Worm (Caenorhabditis elegans): ENCODE measurements around the gene jmjd-3.2.

Gene jmjd-3.2

ce11 chrX:14444701-14445100 is 3.3 kb upstream of the jmjd-3.2 start, which contains the start of gene F23D12.4:
Gene F23D12.4, plus strand, starts transcription at chrX:14445001.
- no peak for TF ChIP-seq ekl-4 (GFP tag; IDR thresholded peaks at IDR 0.05)
- no peak for TF ChIP-seq ceh-58 (GFP tag; IDR thresholded peaks at IDR 0.05)
- TF ChIP-seq Y67H2A.10 (GFP tag; conservative IDR thresholded peaks at IDR 0.05): no peak
- no peak for TF ChIP-seq somi-1 (GFP tag; optimal IDR thresholded peaks at IDR 0.05)
- no peak for TF ChIP-seq Y53G8AR.9 (GFP tag; conservative IDR thresholded peaks at IDR 0.05)
- TF ChIP-seq hlh-26 (GFP tag; conservative IDR thresholded peaks at IDR 0.05): no peak
- TF ChIP-seq nfya-2 (GFP tag; IDR thresholded peaks at IDR 0.05): no peak
- TF ChIP-seq madf-10 (tag; optimal IDR thresholded peaks at IDR 0.05): no peak
- no peak for TF ChIP-seq F22D6.2 (tag; optimal IDR thresholded peaks at IDR 0.05)
- TF ChIP-seq bed-1 (GFP tag; IDR thresholded peaks at IDR 0.05): no peak
- TF ChIP-seq mxl-1 (tag; optimal IDR thresholded peaks at IDR 0.05): no peak

- TF ChIP-seq F49E8.2 (tag; optimal IDR thresholded peaks at IDR 0.05; ENCODE audit: insufficient read depth): no peak
- TF ChIP-seq ztf-25 (GFP tag; IDR thresholded peaks at IDR 0.05): no peak
- no peak for TF ChIP-seq ztf-6 (GFP tag; IDR thresholded peaks at IDR 0.05)
- no peak for TF ChIP-seq mxl-1 (tag; optimal IDR thresholded peaks at IDR 0.05)
- no peak for TF ChIP-seq dpl-1 (GFP tag; optimal IDR thresholded peaks at IDR 0.05)
- TF ChIP-seq F22D6.2 (tag; optimal IDR thresholded peaks at IDR 0.05): no peak
- no peak for TF ChIP-seq F37B4.10 (GFP tag; IDR thresholded peaks at IDR 0.05)
- no peak for TF ChIP-seq F33H1.4 (GFP tag; IDR thresholded peaks at IDR 0.05)
- no peak for TF ChIP-seq tbp1 (GFP tag; optimal IDR thresholded peaks at IDR 0.05)
- TF ChIP-seq ztf-28 (GFP tag; IDR thresholded peaks at IDR 0.05): no peak
Observed at ce11 chrX:14447498-14447897, 512 bp upstream of the jmjd-3.2 start.

- TF ChIP-seq F22D6.2 (tag; optimal IDR thresholded peaks at IDR 0.05) (no peak), nfya-2 (GFP tag; IDR thresholded peaks at IDR 0.05) (no peak), ceh-79 (tag; optimal IDR thresholded peaks at IDR 0.05) (no peak), sdz-38 (tag; optimal IDR thresholded peaks at IDR 0.05) (no peak), sea-2 (GFP tag; IDR thresholded peaks at IDR 0.05) (no peak), snpc-3.4 (tag; optimal IDR thresholded peaks at IDR 0.05) (no peak)
Observed at ce11 chrX:14453735-14454134, 5.7 kb downstream of the jmjd-3.2 start, which contains the start of gene F23D12.7. Gene F23D12.7, minus strand, starts transcription at chrX:14453835.

ce11 chrX:14455419-14455818 is 7.4 kb downstream of the jmjd-3.2 start, which contains the start of gene Y66C5A.1:
Gene Y66C5A.1, minus strand, starts transcription at chrX:14455519.
- TF ChIP-seq mcd-1 (GFP tag; IDR thresholded peaks at IDR 0.05) (no peak), lir-1 (GFP tag; conservative IDR thresholded peaks at IDR 0.05) (no peak), nhr-179 (tag; optimal IDR thresholded peaks at IDR 0.05) (no peak), nhr-90 (tag; optimal IDR thresholded peaks at IDR 0.05) (no peak), F57A8.1 (GFP tag; optimal IDR thresholded peaks at IDR 0.05) (no peak), lin-26 (GFP tag; IDR thresholded peaks at IDR 0.05) (no peak), hsf-1 (GFP tag; IDR thresholded peaks at IDR 0.05) (no peak), ceh-27 (GFP tag; optimal IDR thresholded peaks at IDR 0.05) (no peak), xnd-1 (tag; optimal IDR thresholded peaks at IDR 0.05) (no peak), D2030.7 (GFP tag; IDR thresholded peaks at IDR 0.05) (no peak), madf-8 (GFP tag; conservative IDR thresholded peaks at IDR 0.05) (no peak), ceh-100 (GFP tag; IDR thresholded peaks at IDR 0.05) (no peak)
